Worm (Caenorhabditis elegans): Measurements from ENCODE around the gene C05D11.1.

- no peak for TF ChIP-seq ama-1 (optimal IDR thresholded peaks at IDR 0.05)
- TF ChIP-seq ceh-36 (tag; optimal IDR thresholded peaks at IDR 0.05), result no peak
- TF ChIP-seq scrt-1 (GFP tag; IDR thresholded peaks at IDR 0.05), result no peak
Observed at ce11 chrIII:6430834-6431233, 5.6 kb upstream of the C05D11.1 start, which contains the start of gene popl-1.
